Worm (Caenorhabditis elegans) whole organism, mixed stage, embryonic: ENCODE measurements around the gene eif-2Balpha.

Experiments used
- blmp-1 ChIP-seq: fragments of 150-350 bp; optimal IDR thresholded peaks from 2 replicates; lab custom pipeline; 2014; ENCODE audit warnings: missing biosample characterization, missing genetic modification characterization
- ceh-83 ChIP-seq: fragments of 200-800 bp; sonication (Bioruptor generic); optimal IDR thresholded peaks from 2 replicates; lab custom pipeline; 2018; ENCODE audit warnings: mild to moderate bottlenecking, missing genetic modification characterization, missing compliant biosample characterization
- ces-1 ChIP-seq: fragments of 150-350 bp; optimal IDR thresholded peaks from 2 replicates; lab custom pipeline; 2014; ENCODE audit warnings: missing biosample characterization, missing genetic modification reagents, missing genetic modification characterization
- elt-3 ChIP-seq: fragments of 150-350 bp; optimal IDR thresholded peaks from 2 replicates; lab custom pipeline; 2014; ENCODE audit warnings: missing biosample characterization, missing genetic modification characterization
- mab-5 ChIP-seq: fragments of 150-350 bp; optimal IDR thresholded peaks from 2 replicates; lab custom pipeline; 2014; ENCODE audit warnings: missing biosample characterization, missing genetic modification characterization
- nhr-12 ChIP-seq: fragments of 150-350 bp; optimal IDR thresholded peaks from 2 replicates; lab custom pipeline; 2014; ENCODE audit warnings: missing biosample characterization, missing genetic modification characterization
- nhr-28 ChIP-seq: fragments of 150-350 bp; optimal IDR thresholded peaks from 2 replicates; lab custom pipeline; 2014; ENCODE audit warnings: missing biosample characterization, missing genetic modification characterization
- nhr-76 ChIP-seq: sonication (generic microtip); optimal IDR thresholded peaks from 2 replicates; lab custom pipeline; 2017; ENCODE audit warnings: missing biosample characterization, missing genetic modification characterization
- snpc-4 ChIP-seq: fragments of 150-350 bp; optimal IDR thresholded peaks from 2 replicates; lab custom pipeline; 2014; ENCODE audit warnings: missing biosample characterization, missing genetic modification characterization
- unc-62 ChIP-seq: fragments of 150-350 bp; optimal IDR thresholded peaks from 2 replicates; lab custom pipeline; 2014; ENCODE audit warnings: missing biosample characterization, missing genetic modification reagents, missing genetic modification characterization

DNA sequence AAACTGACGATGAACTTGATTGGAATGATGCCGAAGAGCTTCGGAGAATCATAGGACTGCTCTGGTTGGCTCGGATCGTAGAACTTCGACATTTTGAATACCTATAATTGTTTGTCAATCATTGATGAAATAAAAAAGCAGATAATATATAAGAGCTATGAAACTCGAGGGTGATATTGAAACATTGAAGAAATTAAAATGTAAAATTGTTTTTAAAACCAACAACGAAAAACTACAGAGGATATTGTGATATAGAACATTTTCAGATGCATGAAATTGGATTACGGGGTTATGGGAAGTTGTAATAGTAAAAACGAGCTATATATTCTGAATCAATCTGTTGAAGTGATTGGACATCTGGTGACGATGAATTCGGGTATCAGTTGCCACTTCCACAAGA lies 21.5 kb downstream of the eif-2Balpha start, which contains the start of gene C48B4.10:
- TF ChIP-seq blmp-1 (no peak), mab-5 (tag; lab: Kevin White, UChicago) (no peak), nhr-76 (tag; lab: Kevin White, UChicago) (no peak), ces-1 (GFP tag; lab: Kevin White, UChicago) (no peak), elt-3 (tag; lab: Kevin White, UChicago) (no peak), nhr-28 (tag; lab: Kevin White, UChicago) (no peak), unc-62 (GFP tag; lab: Kevin White, UChicago) (no peak), ceh-83 (no peak), snpc-4 (tag; lab: Kevin White, UChicago) (no peak), nhr-12 (no peak)
